Worm (Caenorhabditis elegans): ENCODE data around the gene cup-16.

DNA sequence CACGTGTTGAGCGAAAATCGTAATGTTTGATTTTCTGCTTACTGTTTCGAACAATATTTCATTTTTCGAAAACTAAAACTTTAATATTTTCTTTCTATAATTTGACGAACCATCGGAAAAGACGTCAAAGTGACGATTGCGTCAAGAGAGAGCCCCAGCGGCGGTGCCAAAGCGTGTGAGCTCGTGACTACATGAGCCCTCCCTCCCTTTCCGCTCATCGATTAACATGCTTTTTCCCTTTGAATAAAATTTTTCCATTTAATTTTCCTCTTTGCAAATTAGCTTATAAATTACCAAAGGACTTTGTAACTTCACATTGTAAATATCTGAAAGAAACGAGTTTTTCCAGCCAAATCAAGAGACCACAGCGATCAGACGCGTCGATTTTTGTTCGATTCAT lies 36.0 kb downstream of the cup-16 start:
- TF ChIP-seq ceh-14 (tag; optimal IDR thresholded peaks at IDR 0.05) (no peak), pag-3 (tag; optimal IDR thresholded peaks at IDR 0.05; ENCODE audit: borderline replicate concordance) (no peak), ama-1 (optimal IDR thresholded peaks at IDR 0.05) (no peak), tbx-7 (tag; optimal IDR thresholded peaks at IDR 0.05) (no peak)

Measured in whole organism, late embryonic.